Worm (Caenorhabditis elegans) whole organism, midembryonic: ENCODE data around the gene Y54G2A.50.

Experiments used
- T22C8.4 ChIP-seq: fragments of 200-800 bp; sonication (Bioruptor generic); IDR thresholded peaks from 2 replicates; pipeline ENCODE4 v1.3.6; 2022; ENCODE audit warnings: missing genetic modification characterization, missing compliant biosample characterization
- cog-1 ChIP-seq: sonication (generic microtip); optimal IDR thresholded peaks from 2 replicates; lab custom pipeline; 2016; ENCODE audit warnings: missing genetic modification characterization, missing compliant biosample characterization
- flt-1 ChIP-seq: fragments of 200-800 bp; sonication (Bioruptor generic); IDR thresholded peaks from 2 replicates; pipeline ENCODE4 v1.3.6; 2022; ENCODE audit warnings: missing genetic modification characterization, missing compliant biosample characterization
- klf-2 ChIP-seq: fragments of 200-800 bp; sonication (Bioruptor generic); conservative IDR thresholded peaks from 2 replicates; pipeline ENCODE4 v1.3.6; 2022; ENCODE audit warnings: missing genetic modification reagents, missing genetic modification characterization, missing compliant biosample characterization
- med-1 ChIP-seq: sonication (generic microtip); optimal IDR thresholded peaks from 2 replicates; lab custom pipeline; 2017; ENCODE audit warnings: missing genetic modification characterization, mild to moderate bottlenecking, missing compliant biosample characterization, antibody characterized with exemption, missing genetic modification reagents; ENCODE audit not compliant: insufficient read depth
- ref-1 ChIP-seq: fragments of 200-800 bp; sonication (Bioruptor generic); conservative IDR thresholded peaks from 2 replicates; pipeline ENCODE4 v1.3.6; 2022; ENCODE audit warnings: missing genetic modification reagents, missing genetic modification characterization, missing compliant biosample characterization
- tab-1 ChIP-seq: fragments of 200-800 bp; sonication (Bioruptor generic); IDR thresholded peaks from 2 replicates; pipeline ENCODE4 v1.3.6; 2022; ENCODE audit warnings: missing genetic modification characterization, missing compliant biosample characterization
- ztf-23 ChIP-seq: fragments of 200-800 bp; sonication (Bioruptor generic); IDR thresholded peaks from 2 replicates; pipeline ENCODE4 v1.3.6; 2022; ENCODE audit warnings: missing genetic modification reagents, missing genetic modification characterization, missing compliant biosample characterization
- ztf-29 ChIP-seq: fragments of 200-800 bp; sonication (Bioruptor generic); IDR thresholded peaks from 2 replicates; pipeline ENCODE4 v1.3.6; 2022; ENCODE audit warnings: missing genetic modification reagents, missing genetic modification characterization, missing compliant biosample characterization

Gene Y54G2A.50

DNA sequence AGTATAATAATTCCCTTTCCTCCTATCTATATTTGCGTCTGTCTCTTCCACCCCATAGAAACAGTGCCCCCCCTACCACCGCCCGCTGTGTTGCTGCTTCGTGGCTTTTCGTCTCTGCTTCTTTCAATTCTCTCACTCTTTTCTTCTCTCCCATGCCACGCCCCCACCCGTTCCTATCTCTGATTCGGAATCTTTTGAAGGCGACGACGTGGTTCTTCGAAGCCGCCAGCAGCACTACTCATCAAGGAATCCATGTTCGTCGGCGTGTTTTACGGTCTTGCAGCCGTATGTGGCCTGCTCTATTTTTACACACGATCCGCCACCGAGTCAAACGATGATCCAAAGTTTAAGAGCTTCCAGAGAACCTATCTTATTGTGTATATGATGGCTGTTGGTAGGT is 13.4 kb downstream of the Y54G2A.50 start, which contains the start of gene samt-1:
Gene samt-1, plus strand, starts transcription at position 176 of the 400 bp plus-strand sequence.
- no peak for TF ChIP-seq cog-1 (tag; lab: Kevin White, UChicago)
- no peak for TF ChIP-seq ref-1 (GFP tag; lab: Robert Waterston, UW)
- TF ChIP-seq ztf-29 (GFP tag; lab: Robert Waterston, UW), result no peak
- no peak for TF ChIP-seq med-1 (GFP tag; lab: Kevin White, UChicago)
- TF ChIP-seq T22C8.4 (GFP tag; lab: Robert Waterston, UW), result no peak
- no peak for TF ChIP-seq tab-1 (GFP tag; lab: Robert Waterston, UW)
- no peak for TF ChIP-seq ztf-23 (GFP tag; lab: Robert Waterston, UW)
- no peak for TF ChIP-seq klf-2 (GFP tag; lab: Robert Waterston, UW)
- TF ChIP-seq flt-1 (GFP tag; lab: Robert Waterston, UW), result no peak

DNA sequence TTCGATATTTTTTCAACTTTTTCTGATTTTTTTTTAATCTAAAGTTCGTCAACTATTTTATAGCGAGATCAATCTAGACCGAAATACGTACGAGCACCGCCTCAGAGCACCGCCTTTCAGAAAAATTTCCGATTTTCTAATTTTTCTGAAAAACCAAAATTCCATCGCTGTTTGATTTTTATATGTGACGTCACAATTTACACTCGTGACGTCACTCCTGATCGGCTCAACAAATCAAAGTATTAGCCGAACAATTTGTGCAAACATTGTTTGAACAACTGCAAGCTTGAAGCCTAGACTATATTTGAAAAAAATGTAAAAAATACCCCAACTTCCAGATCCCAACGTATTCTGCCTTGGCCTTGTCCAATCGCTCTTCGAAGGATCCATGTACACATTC is 17.4 kb downstream of the Y54G2A.50 start:
- no peak for TF ChIP-seq flt-1 (GFP tag; lab: Robert Waterston, UW)
- no peak for TF ChIP-seq cog-1 (tag; lab: Kevin White, UChicago)

DNA sequence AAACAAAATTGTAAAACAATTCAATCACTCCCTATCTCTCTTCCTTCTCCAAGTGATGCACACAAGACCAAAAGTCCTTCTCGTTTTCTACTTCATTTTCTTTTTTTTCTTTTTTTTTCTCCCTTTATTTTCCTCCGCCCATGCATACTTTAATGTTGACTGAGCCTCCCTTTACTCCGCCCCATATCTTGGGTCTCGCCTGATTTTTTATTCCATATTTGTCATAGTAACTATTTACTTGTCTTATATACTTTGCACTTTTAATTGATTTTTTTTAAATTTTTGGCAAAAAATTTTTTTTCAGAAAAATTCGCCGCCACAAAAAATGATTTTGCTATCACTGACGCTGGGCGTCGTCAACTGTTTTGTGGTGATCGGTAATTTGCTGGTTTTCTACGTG is 42.0 kb downstream of the Y54G2A.50 start, which contains the start of gene ser-6:
Gene ser-6, plus strand, starts transcription at position 301 of the 400 bp plus-strand sequence.
- TF ChIP-seq ztf-29 (GFP tag; lab: Robert Waterston, UW), result no peak
- TF ChIP-seq tab-1 (GFP tag; lab: Robert Waterston, UW), result no peak
- no peak for TF ChIP-seq ztf-23 (GFP tag; lab: Robert Waterston, UW)
- TF ChIP-seq ref-1 (GFP tag; lab: Robert Waterston, UW), result no peak
- no peak for TF ChIP-seq T22C8.4 (GFP tag; lab: Robert Waterston, UW)
- TF ChIP-seq med-1 (GFP tag; lab: Kevin White, UChicago), result no peak
- TF ChIP-seq flt-1 (GFP tag; lab: Robert Waterston, UW), result no peak
- no peak for TF ChIP-seq klf-2 (GFP tag; lab: Robert Waterston, UW)
- no peak for TF ChIP-seq cog-1 (tag; lab: Kevin White, UChicago)

DNA sequence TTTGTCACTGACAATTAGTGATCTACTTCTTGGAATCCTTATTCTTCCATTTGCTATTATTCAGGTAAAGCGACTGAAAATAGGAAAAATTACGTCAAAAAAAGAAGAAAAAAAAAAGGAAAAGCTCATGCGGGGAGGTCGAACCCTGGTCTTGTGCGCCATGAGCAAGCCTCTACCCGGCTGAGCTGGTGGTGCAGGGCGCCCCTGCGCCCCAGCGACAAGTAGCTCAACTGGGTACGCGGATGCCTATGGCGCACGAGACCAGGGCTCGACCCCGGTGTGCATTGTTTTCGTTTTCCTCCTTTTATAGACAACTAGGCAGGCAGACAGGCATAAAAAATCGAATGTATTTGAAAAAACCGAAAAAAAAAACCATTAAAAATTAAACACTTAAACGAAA is 42.4 kb downstream of the Y54G2A.50 start:
- TF ChIP-seq T22C8.4 (GFP tag; lab: Robert Waterston, UW) (no peak), ref-1 (GFP tag; lab: Robert Waterston, UW) (no peak), med-1 (GFP tag; lab: Kevin White, UChicago) (no peak), ztf-29 (GFP tag; lab: Robert Waterston, UW) (no peak), tab-1 (GFP tag; lab: Robert Waterston, UW) (no peak), ztf-23 (GFP tag; lab: Robert Waterston, UW) (no peak), klf-2 (GFP tag; lab: Robert Waterston, UW) (no peak), flt-1 (GFP tag; lab: Robert Waterston, UW) (no peak), cog-1 (tag; lab: Kevin White, UChicago) (no peak)

DNA sequence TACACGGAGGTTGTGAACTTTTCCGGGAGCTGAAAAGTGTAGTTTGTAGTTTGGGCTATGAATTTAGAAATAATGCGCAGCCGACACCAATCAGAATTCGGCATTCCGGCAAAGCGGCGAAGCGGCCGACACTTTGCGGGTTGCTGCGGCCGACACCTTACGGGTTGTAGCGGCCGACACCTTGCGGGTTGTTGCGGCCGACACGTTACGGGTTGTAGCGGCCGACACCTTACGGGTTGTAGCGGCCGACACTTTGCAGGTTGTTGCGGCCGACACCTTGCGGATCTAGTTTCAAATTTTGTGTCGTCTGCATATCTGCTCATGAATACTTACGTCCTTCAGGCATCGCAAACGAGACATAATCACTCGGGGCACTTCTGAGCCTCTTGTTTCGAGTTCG is 49.1 kb downstream of the Y54G2A.50 start:
- no peak for TF ChIP-seq tab-1 (GFP tag; lab: Robert Waterston, UW)
- no peak for TF ChIP-seq T22C8.4 (GFP tag; lab: Robert Waterston, UW)
- TF ChIP-seq med-1 (GFP tag; lab: Kevin White, UChicago), result no peak
- TF ChIP-seq ref-1 (GFP tag; lab: Robert Waterston, UW), result no peak
